Worm (Caenorhabditis elegans) whole organism, midembryonic: Measurements from ENCODE around the gene C36E6.2.
A peak's percentile ranks its signal among the peaks of the same experiment; 100 is the strongest.

Experiments
- T22C8.4 ChIP-seq: fragments of 200-800 bp; sonication (Bioruptor generic); IDR thresholded peaks from 2 replicates; pipeline ENCODE4 v1.3.6; 2022; ENCODE audit warnings: missing genetic modification characterization, missing compliant biosample characterization
- cog-1 ChIP-seq: sonication (generic microtip); optimal IDR thresholded peaks from 2 replicates; lab custom pipeline; 2016; ENCODE audit warnings: missing genetic modification characterization, missing compliant biosample characterization
- flt-1 ChIP-seq: fragments of 200-800 bp; sonication (Bioruptor generic); IDR thresholded peaks from 2 replicates; pipeline ENCODE4 v1.3.6; 2022; ENCODE audit warnings: missing genetic modification characterization, missing compliant biosample characterization
- klf-2 ChIP-seq: fragments of 200-800 bp; sonication (Bioruptor generic); conservative IDR thresholded peaks from 2 replicates; pipeline ENCODE4 v1.3.6; 2022; ENCODE audit warnings: missing genetic modification reagents, missing genetic modification characterization, missing compliant biosample characterization
- med-1 ChIP-seq: sonication (generic microtip); optimal IDR thresholded peaks from 2 replicates; lab custom pipeline; 2017; ENCODE audit warnings: missing genetic modification characterization, mild to moderate bottlenecking, missing compliant biosample characterization, antibody characterized with exemption, missing genetic modification reagents; ENCODE audit not compliant: insufficient read depth
- ref-1 ChIP-seq: fragments of 200-800 bp; sonication (Bioruptor generic); conservative IDR thresholded peaks from 2 replicates; pipeline ENCODE4 v1.3.6; 2022; ENCODE audit warnings: missing genetic modification reagents, missing genetic modification characterization, missing compliant biosample characterization
- tab-1 ChIP-seq: fragments of 200-800 bp; sonication (Bioruptor generic); IDR thresholded peaks from 2 replicates; pipeline ENCODE4 v1.3.6; 2022; ENCODE audit warnings: missing genetic modification characterization, missing compliant biosample characterization
- ztf-23 ChIP-seq: fragments of 200-800 bp; sonication (Bioruptor generic); IDR thresholded peaks from 2 replicates; pipeline ENCODE4 v1.3.6; 2022; ENCODE audit warnings: missing genetic modification reagents, missing genetic modification characterization, missing compliant biosample characterization
- ztf-29 ChIP-seq: fragments of 200-800 bp; sonication (Bioruptor generic); IDR thresholded peaks from 2 replicates; pipeline ENCODE4 v1.3.6; 2022; ENCODE audit warnings: missing genetic modification reagents, missing genetic modification characterization, missing compliant biosample characterization

The C36E6.2 gene

ce11 chrX:17451410-17451809 lies at the start of gene C36E6.2:
TSS of gene C36E6.2 (plus strand) at chrX:17451670.
- no peak for TF ChIP-seq tab-1 (GFP tag; lab: Robert Waterston, UW)
- peak; percentile 59 for TF ChIP-seq cog-1 (tag; lab: Kevin White, UChicago)
- TF ChIP-seq ref-1 (GFP tag; lab: Robert Waterston, UW), result peak; percentile 87
- TF ChIP-seq ztf-23 (GFP tag; lab: Robert Waterston, UW), result no peak
- no peak for TF ChIP-seq T22C8.4 (GFP tag; lab: Robert Waterston, UW)
- no peak for TF ChIP-seq med-1
- TF ChIP-seq flt-1 (GFP tag; lab: Robert Waterston, UW), result peak; percentile 42; the same call in 1 of the 2 replicates
- TF ChIP-seq ztf-29 (GFP tag; lab: Robert Waterston, UW), result peak; percentile 52; the same call in 1 of the 2 replicates

- TF ChIP-seq ref-1 (GFP tag; lab: Robert Waterston, UW) (no peak), ztf-23 (GFP tag; lab: Robert Waterston, UW) (no peak), ztf-29 (GFP tag; lab: Robert Waterston, UW) (no peak), med-1 (no peak), cog-1 (tag; lab: Kevin White, UChicago) (no peak), klf-2 (GFP tag; lab: Robert Waterston, UW) (no peak), T22C8.4 (GFP tag; lab: Robert Waterston, UW) (no peak), tab-1 (GFP tag; lab: Robert Waterston, UW) (no peak), flt-1 (GFP tag; lab: Robert Waterston, UW) (no peak)
Observed at ce11 chrX:17403058-17403457, 48.4 kb upstream of the C36E6.2 start.

- TF ChIP-seq ztf-23 (GFP tag; lab: Robert Waterston, UW), result no peak
- TF ChIP-seq cog-1 (tag; lab: Kevin White, UChicago), result no peak
- TF ChIP-seq T22C8.4 (GFP tag; lab: Robert Waterston, UW), result no peak
- no peak for TF ChIP-seq ztf-29 (GFP tag; lab: Robert Waterston, UW)
- TF ChIP-seq klf-2 (GFP tag; lab: Robert Waterston, UW), result no peak
- TF ChIP-seq med-1, result no peak
- TF ChIP-seq ref-1 (GFP tag; lab: Robert Waterston, UW), result no peak
- TF ChIP-seq tab-1 (GFP tag; lab: Robert Waterston, UW), result no peak
- TF ChIP-seq flt-1 (GFP tag; lab: Robert Waterston, UW), result no peak
Observed at ce11 chrX:17408855-17409254, 42.6 kb upstream of the C36E6.2 start.

ce11 chrX:17412642-17413041 lies 38.8 kb upstream of the C36E6.2 start:
- TF ChIP-seq ref-1 (GFP tag; lab: Robert Waterston, UW) (no peak), klf-2 (GFP tag; lab: Robert Waterston, UW) (no peak), med-1 (no peak), ztf-29 (GFP tag; lab: Robert Waterston, UW) (no peak), cog-1 (tag; lab: Kevin White, UChicago) (no peak), flt-1 (GFP tag; lab: Robert Waterston, UW) (no peak), T22C8.4 (GFP tag; lab: Robert Waterston, UW) (no peak), tab-1 (GFP tag; lab: Robert Waterston, UW) (no peak), ztf-23 (GFP tag; lab: Robert Waterston, UW) (no peak)

ce11 chrX:17413868-17414267 lies 37.6 kb upstream of the C36E6.2 start, which contains the start of gene crb-1:
TSS of gene crb-1 (minus strand) at chrX:17414014.
- no peak for TF ChIP-seq ref-1 (GFP tag; lab: Robert Waterston, UW)

- TF ChIP-seq ztf-23 (GFP tag; lab: Robert Waterston, UW), result no peak
- TF ChIP-seq cog-1 (tag; lab: Kevin White, UChicago), result no peak
- no peak for TF ChIP-seq klf-2 (GFP tag; lab: Robert Waterston, UW)
- TF ChIP-seq med-1, result no peak
- no peak for TF ChIP-seq flt-1 (GFP tag; lab: Robert Waterston, UW)
- TF ChIP-seq T22C8.4 (GFP tag; lab: Robert Waterston, UW), result no peak
Observed at ce11 chrX:17417505-17418004, 33.9 kb upstream of the C36E6.2 start.

- TF ChIP-seq ref-1 (GFP tag; lab: Robert Waterston, UW) (no peak), T22C8.4 (GFP tag; lab: Robert Waterston, UW) (no peak), flt-1 (GFP tag; lab: Robert Waterston, UW) (no peak), tab-1 (GFP tag; lab: Robert Waterston, UW) (no peak), ztf-23 (GFP tag; lab: Robert Waterston, UW) (no peak), cog-1 (tag; lab: Kevin White, UChicago) (no peak), ztf-29 (GFP tag; lab: Robert Waterston, UW) (no peak), med-1 (no peak)
Observed at ce11 chrX:17419813-17420584, 31.5 kb upstream of the C36E6.2 start.

ce11 chrX:17420585-17421459 lies 30.6 kb upstream of the C36E6.2 start:
- TF ChIP-seq tab-1 (GFP tag; lab: Robert Waterston, UW), result no peak
- TF ChIP-seq T22C8.4 (GFP tag; lab: Robert Waterston, UW), result no peak
- no peak for TF ChIP-seq flt-1 (GFP tag; lab: Robert Waterston, UW)
- no peak for TF ChIP-seq cog-1 (tag; lab: Kevin White, UChicago)
- TF ChIP-seq ref-1 (GFP tag; lab: Robert Waterston, UW), result no peak
- no peak for TF ChIP-seq ztf-23 (GFP tag; lab: Robert Waterston, UW)
- TF ChIP-seq med-1, result no peak
- no peak for TF ChIP-seq ztf-29 (GFP tag; lab: Robert Waterston, UW)
- TF ChIP-seq klf-2 (GFP tag; lab: Robert Waterston, UW), result no peak
